Worm (Caenorhabditis elegans) whole organism, early embryonic: ENCODE measurements around the gene cks-1.

ENCODE experiments used
- B0310.2 ChIP-seq: sonication (generic microtip); optimal IDR thresholded peaks from 2 replicates; lab custom pipeline; 2016; ENCODE audit warnings: mild to moderate bottlenecking, missing genetic modification characterization, missing compliant biosample characterization
- F13C5.2 ChIP-seq: sonication (generic microtip); optimal IDR thresholded peaks from 2 replicates; lab custom pipeline; 2017; ENCODE audit warnings: mild to moderate bottlenecking, missing genetic modification characterization, inconsistent platforms, missing compliant biosample characterization
- aly-1 ChIP-seq: sonication (generic microtip); optimal IDR thresholded peaks from 2 replicates; lab custom pipeline; 2016; ENCODE audit warnings: missing genetic modification characterization, missing compliant biosample characterization
- ama-1 ChIP-seq: fragments of 150-350 bp; optimal IDR thresholded peaks from 2 replicates; lab custom pipeline; 2014
- ceh-13 ChIP-seq: fragments of 200-800 bp; sonication (Bioruptor generic); optimal IDR thresholded peaks from 2 replicates; lab custom pipeline; 2018; ENCODE audit warnings: mild to moderate bottlenecking, missing genetic modification characterization, missing compliant biosample characterization
- ceh-36 ChIP-seq: sonication (generic microtip); optimal IDR thresholded peaks from 2 replicates; lab custom pipeline; 2016; ENCODE audit warnings: missing genetic modification characterization, inconsistent platforms, missing compliant biosample characterization
- flt-1 ChIP-seq: fragments of 200-800 bp; sonication (Bioruptor generic); IDR thresholded peaks from 2 replicates; pipeline ENCODE4 v1.3.6; 2022; ENCODE audit warnings: missing genetic modification characterization, missing compliant biosample characterization

DNA sequence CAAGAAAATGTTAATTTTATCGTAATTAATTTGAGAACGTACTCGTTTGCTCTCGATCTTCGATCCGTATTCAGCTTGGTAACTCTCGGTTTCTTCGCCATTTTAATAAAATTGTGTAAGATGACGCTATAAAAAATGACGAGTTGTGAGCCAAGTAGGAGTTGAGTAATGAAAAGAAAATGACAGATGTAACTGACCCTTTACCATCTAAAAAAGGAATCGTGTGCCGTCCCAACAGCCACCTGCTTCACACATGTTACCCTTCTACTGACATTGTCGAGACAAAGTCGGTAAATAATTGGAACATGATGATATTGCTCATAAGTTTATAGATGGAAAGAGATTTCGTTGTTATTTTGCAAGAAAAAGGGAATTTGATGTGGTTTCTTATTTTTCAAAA is 34.4 kb upstream of the cks-1 start, which contains the start of gene hlh-12:
- TF ChIP-seq ceh-36 (tag; lab: Kevin White, UChicago): no peak
- no peak for TF ChIP-seq ama-1
- no peak for TF ChIP-seq flt-1 (GFP tag; lab: Robert Waterston, UW)
- no peak for TF ChIP-seq F13C5.2 (tag; lab: Kevin White, UChicago)
- TF ChIP-seq B0310.2 (tag; lab: Kevin White, UChicago): no peak
- no peak for TF ChIP-seq ceh-13 (GFP tag; lab: Kevin White, UChicago)
- no peak for TF ChIP-seq aly-1 (tag; lab: Kevin White, UChicago)
